Fruit fly (Drosophila melanogaster) whole organism, wandering third instar larva: ENCODE results near the gene CG44476.

Source experiments
- HLH106 ChIP-seq: fragments of 200-800 bp; optimal IDR thresholded peaks from 3 replicates; lab custom pipeline; 2019; ENCODE audit warnings: missing biosample characterization, mild to moderate bottlenecking, missing genetic modification characterization, moderate library complexity
- Hr78 ChIP-seq: fragments of >200 bp; optimal IDR thresholded peaks from 2 replicates; lab custom pipeline; 2017; ENCODE audit warnings: missing biosample characterization, missing genetic modification characterization
- ey ChIP-seq: fragments of 200-800 bp; sonication (Bioruptor generic); optimal IDR thresholded peaks from 2 replicates; lab custom pipeline; 2016; ENCODE audit warnings: missing biosample characterization, missing genetic modification characterization
- psq ChIP-seq: fragments of 200-800 bp; sonication (Bioruptor generic); optimal IDR thresholded peaks from 3 replicates; lab custom pipeline; 2017; ENCODE audit warnings: missing biosample characterization, mild to moderate bottlenecking, missing genetic modification characterization, moderate library complexity
- tai ChIP-seq: sonication (Bioruptor generic); optimal IDR thresholded peaks from 2 replicates; lab custom pipeline; 2016; ENCODE audit warnings: missing biosample characterization, missing genetic modification characterization
- usp ChIP-seq: fragments of >200 bp; optimal IDR thresholded peaks from 2 replicates; lab custom pipeline; 2017; ENCODE audit warnings: missing biosample characterization, missing genetic modification characterization

- no peak for TF ChIP-seq HLH106 (tag; lab: Kevin White, UChicago)
- TF ChIP-seq ey, result no peak
- TF ChIP-seq psq (GFP tag; lab: Kevin White, UChicago), result no peak
- no peak for TF ChIP-seq tai (GFP tag; lab: Kevin White, UChicago)
- TF ChIP-seq usp, result no peak
- no peak for TF ChIP-seq Hr78
Observed at dm6 chr2L:18155877-18156276, 42.9 kb upstream of the CG44476 start, which contains the start of gene CG5783.
